Worm (Caenorhabditis elegans): ENCODE results near the gene ddx-17.

DNA sequence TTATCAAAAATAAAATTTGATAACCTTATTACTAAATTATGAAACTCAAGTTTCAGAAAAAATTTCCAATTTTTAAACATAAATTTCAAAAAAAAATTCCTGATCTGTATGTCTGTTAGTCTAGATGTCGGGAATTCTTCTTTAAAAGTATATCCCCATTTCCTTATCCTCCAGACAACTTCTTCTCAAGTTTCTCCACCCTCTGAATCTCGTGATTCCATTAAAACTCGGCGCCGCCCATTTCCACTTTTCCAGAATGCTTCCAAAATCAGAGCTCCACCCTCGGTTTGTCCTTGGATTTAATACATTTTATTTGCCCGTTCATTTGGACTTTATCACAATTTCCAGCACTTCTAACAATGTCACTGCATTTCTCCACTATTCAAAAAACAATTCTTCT lies 21.8 kb upstream of the ddx-17 start, which contains the start of gene ins-10:
- TF ChIP-seq ama-1 (optimal IDR thresholded peaks at IDR 0.05), result no peak
- no peak for TF ChIP-seq flt-1 (GFP tag; IDR thresholded peaks at IDR 0.05)
- no peak for TF ChIP-seq tbx-37 (GFP tag; conservative IDR thresholded peaks at IDR 0.05)
- no peak for TF ChIP-seq scrt-1 (GFP tag; IDR thresholded peaks at IDR 0.05)
